Fruit fly (Drosophila melanogaster) whole organism, embryonic: ENCODE data around the gene Edg78E.

ENCODE experiments used
- Adf1 ChIP-seq: fragments of 200-800 bp; sonication (Bioruptor generic); IDR thresholded peaks from 2 replicates; pipeline ENCODE4 v1.3.6; 2022; ENCODE audit warnings: missing biosample characterization, missing genetic modification characterization
- Asciz ChIP-seq: fragments of 200-800 bp; sonication (Bioruptor generic); optimal IDR thresholded peaks from 2 replicates; lab custom pipeline; 2017; ENCODE audit warnings: missing biosample characterization, mild to moderate bottlenecking, missing genetic modification characterization, missing genetic modification reagents
- CG10267 ChIP-seq: fragments of 200-800 bp; sonication (Bioruptor generic); optimal IDR thresholded peaks from 2 replicates; lab custom pipeline; 2018; ENCODE audit warnings: missing biosample characterization, mild to moderate bottlenecking, missing genetic modification characterization, moderate library complexity
- CG10979 ChIP-seq: fragments of 200-800 bp; sonication (Bioruptor generic); optimal IDR thresholded peaks from 2 replicates; lab custom pipeline; 2018; ENCODE audit warnings: missing biosample characterization, mild to moderate bottlenecking, missing genetic modification characterization, moderate library complexity
- CG12155 ChIP-seq: fragments of 200-800 bp; sonication (Bioruptor generic); optimal IDR thresholded peaks from 3 replicates; lab custom pipeline; 2016; ENCODE audit warnings: missing biosample characterization, missing genetic modification characterization
- CG12744 ChIP-seq: fragments of 200-800 bp; sonication (Bioruptor generic); optimal IDR thresholded peaks from 2 replicates; lab custom pipeline; 2016; ENCODE audit warnings: missing biosample characterization, missing genetic modification characterization
- CG14050 ChIP-seq: fragments of 200-800 bp; sonication (Bioruptor generic); IDR thresholded peaks from 3 replicates; pipeline ENCODE4 v1.3.6; 2022; ENCODE audit warnings: missing biosample characterization, missing genetic modification characterization
- CG14441 ChIP-seq: fragments of 200-800 bp; sonication (Bioruptor generic); IDR thresholded peaks from 2 replicates; pipeline ENCODE4 v1.3.6; 2022; ENCODE audit warnings: missing biosample characterization, missing genetic modification characterization
- CG17385 ChIP-seq: fragments of 200-800 bp; sonication (Bioruptor generic); optimal IDR thresholded peaks from 3 replicates; lab custom pipeline; 2018; ENCODE audit warnings: missing biosample characterization, mild to moderate bottlenecking, missing genetic modification characterization
- CG17802 ChIP-seq: fragments of 200-800 bp; sonication (Bioruptor generic); optimal IDR thresholded peaks from 2 replicates; lab custom pipeline; 2018; ENCODE audit warnings: missing biosample characterization, mild to moderate bottlenecking, missing genetic modification characterization, moderate library complexity
- CG2120 ChIP-seq: fragments of 200-800 bp; sonication (Bioruptor generic); optimal IDR thresholded peaks from 3 replicates; lab custom pipeline; 2016; ENCODE audit warnings: missing biosample characterization, missing genetic modification characterization
- CG2129 ChIP-seq: fragments of 200-800 bp; sonication (Bioruptor generic); IDR thresholded peaks from 2 replicates; pipeline ENCODE4 v1.3.6; 2022; ENCODE audit warnings: missing biosample characterization, missing genetic modification characterization; ENCODE audit not compliant: partially characterized antibody
- CG2875 ChIP-seq: fragments of 200-800 bp; sonication (Bioruptor generic); optimal IDR thresholded peaks from 2 replicates; lab custom pipeline; 2017; ENCODE audit warnings: missing biosample characterization, mild to moderate bottlenecking, missing genetic modification characterization, missing genetic modification reagents
- CG30403 ChIP-seq: fragments of 200-800 bp; sonication (Bioruptor generic); optimal IDR thresholded peaks from 3 replicates; lab custom pipeline; 2016; ENCODE audit warnings: missing biosample characterization, missing genetic modification characterization
- CG32532 ChIP-seq: fragments of 200-800 bp; sonication (Bioruptor generic); IDR thresholded peaks from 2 replicates; pipeline ENCODE4 v1.3.6; 2022; ENCODE audit warnings: missing biosample characterization, missing genetic modification characterization
- CG3847 ChIP-seq: fragments of 200-800 bp; sonication (Bioruptor generic); IDR thresholded peaks from 2 replicates; pipeline ENCODE4 v1.3.6; 2022; ENCODE audit warnings: missing biosample characterization, missing genetic modification characterization
- CG43689 ChIP-seq: fragments of 200-800 bp; sonication (Bioruptor generic); IDR thresholded peaks from 2 replicates; pipeline ENCODE4 v1.3.6; 2022; ENCODE audit warnings: missing biosample characterization, missing genetic modification characterization
- CG6254 ChIP-seq: fragments of 200-800 bp; sonication (Bioruptor generic); optimal IDR thresholded peaks from 3 replicates; lab custom pipeline; 2017; ENCODE audit warnings: mild to moderate bottlenecking, missing biosample characterization, missing genetic modification reagents, missing genetic modification characterization
- CG8765 ChIP-seq: fragments of 200-800 bp; sonication (Bioruptor generic); IDR thresholded peaks from 2 replicates; pipeline ENCODE4 v1.3.6; 2022; ENCODE audit warnings: missing biosample characterization, missing genetic modification characterization
- CG9437 ChIP-seq: fragments of 200-800 bp; sonication (Bioruptor generic); optimal IDR thresholded peaks from 2 replicates; lab custom pipeline; 2018; ENCODE audit warnings: missing biosample characterization, mild to moderate bottlenecking, missing genetic modification characterization
- D19A ChIP-seq: fragments of 200-800 bp; optimal IDR thresholded peaks from 3 replicates; lab custom pipeline; 2019; ENCODE audit warnings: missing biosample characterization, mild to moderate bottlenecking, missing genetic modification characterization, moderate library complexity
- Dll ChIP-seq: fragments of 200-800 bp; sonication (Bioruptor generic); IDR thresholded peaks from 4 replicates; pipeline ENCODE4 v1.3.6; 2022; ENCODE audit warnings: missing biosample characterization, missing genetic modification characterization; ENCODE audit not compliant: partially characterized antibody
- Doc2 ChIP-seq: fragments of 200-800 bp; sonication (Bioruptor generic); IDR thresholded peaks from 2 replicates; pipeline ENCODE4 v1.3.6; 2022; ENCODE audit warnings: missing biosample characterization, missing genetic modification characterization
- Dref ChIP-seq: fragments of 200-800 bp; sonication (Bioruptor generic); IDR thresholded peaks from 2 replicates; pipeline ENCODE4 v1.3.6; 2022; ENCODE audit warnings: missing biosample characterization, missing genetic modification characterization
- E2f1 ChIP-seq: fragments of 200-800 bp; sonication (Bioruptor generic); IDR thresholded peaks from 2 replicates; pipeline ENCODE4 v1.3.6; 2022; ENCODE audit warnings: missing biosample characterization, missing genetic modification characterization
- Gsc ChIP-seq: fragments of 200-800 bp; sonication (Bioruptor generic); IDR thresholded peaks from 2 replicates; pipeline ENCODE4 v1.3.6; 2022; ENCODE audit warnings: missing biosample characterization, missing genetic modification characterization
- H15 ChIP-seq: fragments of 200-800 bp; sonication (Bioruptor generic); IDR thresholded peaks from 3 replicates; pipeline ENCODE4 v1.3.6; 2022; ENCODE audit warnings: missing biosample characterization, missing genetic modification characterization
- H2.0 ChIP-seq: fragments of 200-800 bp; sonication (Bioruptor generic); IDR thresholded peaks from 2 replicates; pipeline ENCODE4 v1.3.6; 2022; ENCODE audit warnings: missing biosample characterization, missing genetic modification characterization
- Hand ChIP-seq: fragments of 200-800 bp; sonication (Bioruptor generic); optimal IDR thresholded peaks from 2 replicates; lab custom pipeline; 2017; ENCODE audit warnings: mild to moderate bottlenecking, missing biosample characterization, missing genetic modification reagents, missing genetic modification characterization
- Hr78 ChIP-seq, 2 experiments: fragments of 200-800 bp in 1 of 2; fragments of >200 bp in 1 of 2; sonication (Bioruptor generic) in 1 of 2; optimal IDR thresholded peaks; 2 replicates each; lab custom pipeline; 2017 to 2019; ENCODE audit warnings: missing biosample characterization in 2 of 2, missing genetic modification characterization in 2 of 2, mild to moderate bottlenecking in 1 of 2, moderate library complexity in 1 of 2
- Jarid2 ChIP-seq: fragments of 200-800 bp; sonication (Bioruptor generic); optimal IDR thresholded peaks from 3 replicates; lab custom pipeline; 2017; ENCODE audit warnings: mild to moderate bottlenecking, missing biosample characterization, missing genetic modification reagents, missing genetic modification characterization
- Lhr ChIP-seq: fragments of 200-800 bp; sonication (Bioruptor generic); optimal IDR thresholded peaks from 3 replicates; lab custom pipeline; 2017; ENCODE audit warnings: mild to moderate bottlenecking, missing biosample characterization, missing genetic modification reagents, missing genetic modification characterization
- Six4 ChIP-seq: fragments of 200-800 bp; sonication (Bioruptor generic); optimal IDR thresholded peaks from 2 replicates; lab custom pipeline; 2016; ENCODE audit warnings: missing biosample characterization, missing genetic modification characterization
- Sry-β ChIP-seq: fragments of 200-800 bp; sonication (Bioruptor generic); optimal IDR thresholded peaks from 2 replicates; lab custom pipeline; 2018; ENCODE audit warnings: missing biosample characterization, mild to moderate bottlenecking, missing genetic modification characterization, moderate library complexity
- Taf1 ChIP-seq: fragments of 200-800 bp; sonication (Bioruptor generic); IDR thresholded peaks from 2 replicates; pipeline ENCODE4 v1.3.6; 2022; ENCODE audit warnings: missing biosample characterization, missing genetic modification characterization
- ara ChIP-seq: fragments of 200-800 bp; sonication (Bioruptor generic); IDR thresholded peaks from 2 replicates; pipeline ENCODE4 v1.3.6; 2022; ENCODE audit warnings: missing biosample characterization, missing genetic modification characterization
- bab2 ChIP-seq: fragments of 200-800 bp; sonication (Bioruptor generic); optimal IDR thresholded peaks from 2 replicates; lab custom pipeline; 2016; ENCODE audit warnings: missing biosample characterization, missing genetic modification characterization
- dan ChIP-seq: fragments of 200-800 bp; sonication (Bioruptor generic); IDR thresholded peaks from 2 replicates; pipeline ENCODE4 v1.3.6; 2022; ENCODE audit warnings: missing biosample characterization, missing genetic modification characterization
- danr ChIP-seq: fragments of 200-800 bp; sonication (Bioruptor generic); IDR thresholded peaks from 2 replicates; pipeline ENCODE4 v1.3.6; 2022; ENCODE audit warnings: missing biosample characterization, missing genetic modification characterization
- dimm ChIP-seq: fragments of 200-800 bp; sonication (Bioruptor generic); IDR thresholded peaks from 2 replicates; pipeline ENCODE4 v1.3.6; 2022; ENCODE audit warnings: missing biosample characterization, missing genetic modification characterization
- fu2 ChIP-seq: fragments of 200-800 bp; sonication (Bioruptor generic); optimal IDR thresholded peaks from 2 replicates; lab custom pipeline; 2016; ENCODE audit warnings: missing biosample characterization, missing genetic modification characterization
- gcm ChIP-seq: fragments of 200-800 bp; sonication (Bioruptor generic); optimal IDR thresholded peaks from 2 replicates; lab custom pipeline; 2019; ENCODE audit warnings: missing biosample characterization, mild to moderate bottlenecking, missing genetic modification characterization, moderate library complexity
- ken ChIP-seq: fragments of 200-800 bp; sonication (Bioruptor generic); IDR thresholded peaks from 3 replicates; pipeline ENCODE4 v1.3.6; 2022; ENCODE audit warnings: missing biosample characterization, missing genetic modification characterization
- nerfin-2 ChIP-seq: fragments of 200-800 bp; sonication (Bioruptor generic); IDR thresholded peaks from 2 replicates; pipeline ENCODE4 v1.3.6; 2022; ENCODE audit warnings: missing biosample characterization, missing genetic modification characterization; ENCODE audit not compliant: partially characterized antibody
- salm ChIP-seq: fragments of 200-800 bp; sonication (Bioruptor generic); optimal IDR thresholded peaks from 2 replicates; lab custom pipeline; 2018; ENCODE audit warnings: missing biosample characterization, mild to moderate bottlenecking, missing genetic modification characterization
- sr ChIP-seq: fragments of 200-800 bp; sonication (Bioruptor generic); IDR thresholded peaks from 3 replicates; pipeline ENCODE4 v1.3.6; 2022; ENCODE audit warnings: missing biosample characterization, missing genetic modification characterization
- ssp ChIP-seq: fragments of 200-800 bp; sonication (Bioruptor generic); IDR thresholded peaks from 2 replicates; pipeline ENCODE4 v1.3.6; 2022; ENCODE audit warnings: missing biosample characterization, missing genetic modification characterization
- stwl ChIP-seq: fragments of 200-800 bp; sonication (Bioruptor generic); optimal IDR thresholded peaks from 3 replicates; lab custom pipeline; 2018; ENCODE audit warnings: missing biosample characterization, mild to moderate bottlenecking, missing genetic modification characterization, moderate library complexity
- tgo ChIP-seq: fragments of 200-800 bp; sonication (Bioruptor generic); IDR thresholded peaks from 3 replicates; pipeline ENCODE4 v1.3.6; 2022; ENCODE audit warnings: missing biosample characterization, missing genetic modification characterization
- wor ChIP-seq: fragments of 200-800 bp; sonication (Bioruptor generic); IDR thresholded peaks from 2 replicates; pipeline ENCODE4 v1.3.6; 2022; ENCODE audit warnings: missing biosample characterization, missing genetic modification characterization
- zf30C ChIP-seq: fragments of 200-800 bp; sonication (Bioruptor generic); optimal IDR thresholded peaks from 3 replicates; lab custom pipeline; 2018; ENCODE audit warnings: missing biosample characterization, mild to moderate bottlenecking, missing genetic modification characterization

The Edg78E gene

dm6 chr3L:21253761-21254523 lies 43.7 kb downstream of the Edg78E start (continued):
- TF ChIP-seq E2f1 (GFP tag; lab: Robert Waterston, UW) (no peak), salm (tag; lab: Kevin White, UChicago) (no peak), gcm (GFP tag; lab: Kevin White, UChicago) (peak; percentile 33), CG10267 (tag; lab: Kevin White, UChicago) (peak; percentile 23), CG9437 (GFP tag; lab: Kevin White, UChicago) (no peak), Dll (GFP tag; lab: Robert Waterston, UW) (no peak), Six4 (GFP tag; lab: Kevin White, UChicago) (peak; percentile 10), ssp (no peak), Gsc (GFP tag; lab: Robert Waterston, UW) (no peak), CG32532 (GFP tag; lab: Robert Waterston, UW) (no peak), CG14441 (GFP tag; lab: Robert Waterston, UW) (no peak), CG3847 (GFP tag; lab: Robert Waterston, UW) (no peak), CG8765 (GFP tag; lab: Robert Waterston, UW) (no peak), D19A (tag; lab: Kevin White, UChicago) (peak; percentile 36), CG14050 (no peak), CG6254 (no peak), Dref (GFP tag; lab: Robert Waterston, UW) (no peak), Asciz (GFP tag; lab: Kevin White, UChicago) (peak; percentile 35), Hr78 (GFP tag; optimal IDR thresholded peaks at IDR 0.05; lab: Kevin White, UChicago) (no peak), Adf1 (no peak), CG2875 (no peak), sr (GFP tag; lab: Robert Waterston, UW) (no peak), Lhr (GFP tag; lab: Kevin White, UChicago) (no peak), nerfin-2 (GFP tag; lab: Robert Waterston, UW) (no peak), Hand (GFP tag; lab: Kevin White, UChicago) (no peak), CG2129 (GFP tag; lab: Robert Waterston, UW) (no peak), H2.0 (no peak), CG12155 (no peak), wor (GFP tag; lab: Robert Waterston, UW) (no peak), stwl (no peak), CG12744 (no peak), danr (GFP tag; lab: Robert Waterston, UW) (no peak), dan (GFP tag; lab: Robert Waterston, UW) (no peak), CG2120 (no peak), H15 (no peak), Jarid2 (GFP tag; lab: Kevin White, UChicago) (no peak), Doc2 (GFP tag; lab: Robert Waterston, UW) (no peak), tgo (GFP tag; lab: Robert Waterston, UW) (peak; percentile 20; the same call in 1 of the 3 replicates), ken (GFP tag; lab: Robert Waterston, UW) (no peak), CG10979 (tag; lab: Kevin White, UChicago) (peak; percentile 73), CG17802 (tag; lab: Kevin White, UChicago) (no peak), CG43689 (no peak), CG30403 (GFP tag; lab: Kevin White, UChicago) (peak; percentile 51), dimm (GFP tag; lab: Robert Waterston, UW) (no peak), Sry-β (GFP tag; lab: Kevin White, UChicago) (no peak), bab2 (GFP tag; lab: Kevin White, UChicago) (peak; percentile 33), fu2 (no peak), zf30C (GFP tag; lab: Kevin White, UChicago) (no peak), Taf1 (no peak), CG17385 (GFP tag; lab: Kevin White, UChicago) (no peak), ara (GFP tag; lab: Robert Waterston, UW) (no peak)
